Worm (Caenorhabditis elegans) whole organism, early embryonic: ENCODE data around the gene Y116A8C.27.

Source experiments
- F13C5.2 ChIP-seq: sonication (generic microtip); optimal IDR thresholded peaks from 2 replicates; lab custom pipeline; 2017; ENCODE audit warnings: mild to moderate bottlenecking, missing genetic modification characterization, inconsistent platforms, missing compliant biosample characterization
- ama-1 ChIP-seq: fragments of 150-350 bp; optimal IDR thresholded peaks from 2 replicates; lab custom pipeline; 2014
- ceh-13 ChIP-seq: fragments of 200-800 bp; sonication (Bioruptor generic); optimal IDR thresholded peaks from 2 replicates; lab custom pipeline; 2018; ENCODE audit warnings: mild to moderate bottlenecking, missing genetic modification characterization, missing compliant biosample characterization
- ets-7 ChIP-seq: sonication (generic microtip); optimal IDR thresholded peaks from 2 replicates; lab custom pipeline; 2016; ENCODE audit warnings: missing genotype, missing genetic modification characterization, missing compliant biosample characterization
- flt-1 ChIP-seq: fragments of 200-800 bp; sonication (Bioruptor generic); IDR thresholded peaks from 2 replicates; pipeline ENCODE4 v1.3.6; 2022; ENCODE audit warnings: missing genetic modification characterization, missing compliant biosample characterization
- hnd-1 ChIP-seq: sonication (generic microtip); optimal IDR thresholded peaks from 2 replicates; lab custom pipeline; 2016; ENCODE audit warnings: missing genetic modification characterization, missing compliant biosample characterization

- TF ChIP-seq ama-1 (lab: Kevin White, UChicago) (no peak), hnd-1 (tag; lab: Kevin White, UChicago) (no peak), F13C5.2 (tag; lab: Kevin White, UChicago) (no peak), flt-1 (GFP tag; lab: Robert Waterston, UW) (no peak), ets-7 (tag; lab: Kevin White, UChicago) (no peak), ceh-13 (GFP tag; lab: Kevin White, UChicago) (no peak)
Observed at ce11 chrIV:17045691-17046090, 50.4 kb downstream of the Y116A8C.27 start, which contains the start of gene clec-195.
